Worm (Caenorhabditis elegans) whole organism, early embryonic: Measurements from ENCODE around the gene C47D12.4.

ENCODE experiments used
- F13C5.2 ChIP-seq: sonication (generic microtip); optimal IDR thresholded peaks from 2 replicates; lab custom pipeline; 2017; ENCODE audit warnings: mild to moderate bottlenecking, missing genetic modification characterization, inconsistent platforms, missing compliant biosample characterization
- ama-1 ChIP-seq: fragments of 150-350 bp; optimal IDR thresholded peaks from 2 replicates; lab custom pipeline; 2014
- ceh-36 ChIP-seq: sonication (generic microtip); optimal IDR thresholded peaks from 2 replicates; lab custom pipeline; 2016; ENCODE audit warnings: missing genetic modification characterization, inconsistent platforms, missing compliant biosample characterization
- flt-1 ChIP-seq: fragments of 200-800 bp; sonication (Bioruptor generic); IDR thresholded peaks from 2 replicates; pipeline ENCODE4 v1.3.6; 2022; ENCODE audit warnings: missing genetic modification characterization, missing compliant biosample characterization
- hmbx-1 ChIP-seq: sonication (generic microtip); optimal IDR thresholded peaks from 2 replicates; lab custom pipeline; 2016; ENCODE audit warnings: mild to moderate bottlenecking, missing genetic modification characterization, missing compliant biosample characterization
- hnd-1 ChIP-seq: sonication (generic microtip); optimal IDR thresholded peaks from 2 replicates; lab custom pipeline; 2016; ENCODE audit warnings: missing genetic modification characterization, missing compliant biosample characterization
- pes-1 ChIP-seq: fragments of 200-800 bp; sonication (Bioruptor generic); IDR thresholded peaks from 2 replicates; pipeline ENCODE4 v1.3.6; 2022; ENCODE audit warnings: missing genetic modification reagents, missing genetic modification characterization, missing compliant biosample characterization
- scrt-1 ChIP-seq: fragments of 200-800 bp; sonication (Bioruptor generic); IDR thresholded peaks from 2 replicates; pipeline ENCODE4 v1.3.6; 2022; ENCODE audit warnings: missing genetic modification characterization, missing compliant biosample characterization
- sea-1 ChIP-seq: fragments of 200-800 bp; sonication (Bioruptor generic); conservative IDR thresholded peaks from 2 replicates; pipeline ENCODE4 v1.3.6; 2022; ENCODE audit warnings: missing genetic modification characterization, missing compliant biosample characterization
- tbx-11 ChIP-seq: fragments of 200-800 bp; sonication (Bioruptor generic); IDR thresholded peaks from 2 replicates; pipeline ENCODE4 v1.3.6; 2022; ENCODE audit warnings: missing genetic modification characterization, missing compliant biosample characterization
- tra-4 ChIP-seq: sonication (generic microtip); optimal IDR thresholded peaks from 2 replicates; lab custom pipeline; 2017; ENCODE audit warnings: missing genetic modification characterization, missing compliant biosample characterization

- no peak for TF ChIP-seq ama-1
- no peak for TF ChIP-seq F13C5.2
- TF ChIP-seq flt-1 (GFP tag; lab: Robert Waterston, UW), result no peak
- TF ChIP-seq pes-1, result no peak
- no peak for TF ChIP-seq tbx-11 (GFP tag; lab: Robert Waterston, UW)
- TF ChIP-seq sea-1 (GFP tag; lab: Robert Waterston, UW), result no peak
- TF ChIP-seq scrt-1 (GFP tag; lab: Robert Waterston, UW), result no peak
- no peak for TF ChIP-seq tra-4 (tag; lab: Kevin White, UChicago)
- TF ChIP-seq ceh-36 (tag; lab: Kevin White, UChicago), result no peak
- no peak for TF ChIP-seq hmbx-1
- TF ChIP-seq hnd-1 (tag; lab: Kevin White, UChicago), result no peak
These were observed 28.8 kb upstream of the C47D12.4 start, which contains the start of the genes rad-23 and rpn-12 for ce11 chrII:11652679-11653174.
